Worm (Caenorhabditis elegans) whole organism, L2 larva: ENCODE measurements around the gene F26F12.8.
A peak's percentile ranks its signal among the peaks of the same experiment; 100 is the strongest.

Experiments
- aly-2 ChIP-seq: fragments of 150-350 bp; optimal IDR thresholded peaks from 2 replicates; lab custom pipeline; 2014; ENCODE audit warnings: missing biosample characterization, missing genetic modification characterization
- ama-1 ChIP-seq: fragments of 150-350 bp; optimal IDR thresholded peaks from 2 replicates; lab custom pipeline; 2018; ENCODE audit warnings: inconsistent platforms
- ceh-82 ChIP-seq: fragments of 150-350 bp; optimal IDR thresholded peaks from 2 replicates; lab custom pipeline; 2014; ENCODE audit warnings: missing biosample characterization, missing genetic modification characterization
- elt-3 ChIP-seq: sonication (generic microtip); optimal IDR thresholded peaks from 2 replicates; lab custom pipeline; 2017; ENCODE audit warnings: missing biosample characterization, missing genetic modification characterization
- fos-1 ChIP-seq: fragments of 150-350 bp; optimal IDR thresholded peaks from 2 replicates; lab custom pipeline; 2014; ENCODE audit warnings: missing biosample characterization, missing genetic modification characterization
- lin-39 ChIP-seq: fragments of 150-350 bp; optimal IDR thresholded peaks from 2 replicates; lab custom pipeline; 2014; ENCODE audit warnings: missing biosample characterization, missing genetic modification reagents, missing genetic modification characterization
- nhr-12 ChIP-seq: fragments of 150-350 bp; optimal IDR thresholded peaks from 2 replicates; lab custom pipeline; 2014; ENCODE audit warnings: missing biosample characterization, missing genetic modification characterization
- nhr-129 ChIP-seq: fragments of 150-350 bp; optimal IDR thresholded peaks from 2 replicates; lab custom pipeline; 2014; ENCODE audit warnings: missing biosample characterization, missing genetic modification characterization
- nhr-25 ChIP-seq: fragments of 150-350 bp; sonication (generic microtip); optimal IDR thresholded peaks from 3 replicates; lab custom pipeline; 2014; ENCODE audit warnings: missing biosample characterization, missing genetic modification characterization
- nhr-6 ChIP-seq: fragments of 150-350 bp; optimal IDR thresholded peaks from 2 replicates; lab custom pipeline; 2014; ENCODE audit warnings: missing biosample characterization, missing genetic modification characterization
- nhr-77 ChIP-seq: fragments of 150-350 bp; optimal IDR thresholded peaks from 2 replicates; lab custom pipeline; 2014; ENCODE audit warnings: missing biosample characterization, missing genetic modification characterization
- zag-1 ChIP-seq: fragments of 150-350 bp; optimal IDR thresholded peaks from 2 replicates; lab custom pipeline; 2014; ENCODE audit warnings: missing biosample characterization, missing genetic modification characterization

DNA sequence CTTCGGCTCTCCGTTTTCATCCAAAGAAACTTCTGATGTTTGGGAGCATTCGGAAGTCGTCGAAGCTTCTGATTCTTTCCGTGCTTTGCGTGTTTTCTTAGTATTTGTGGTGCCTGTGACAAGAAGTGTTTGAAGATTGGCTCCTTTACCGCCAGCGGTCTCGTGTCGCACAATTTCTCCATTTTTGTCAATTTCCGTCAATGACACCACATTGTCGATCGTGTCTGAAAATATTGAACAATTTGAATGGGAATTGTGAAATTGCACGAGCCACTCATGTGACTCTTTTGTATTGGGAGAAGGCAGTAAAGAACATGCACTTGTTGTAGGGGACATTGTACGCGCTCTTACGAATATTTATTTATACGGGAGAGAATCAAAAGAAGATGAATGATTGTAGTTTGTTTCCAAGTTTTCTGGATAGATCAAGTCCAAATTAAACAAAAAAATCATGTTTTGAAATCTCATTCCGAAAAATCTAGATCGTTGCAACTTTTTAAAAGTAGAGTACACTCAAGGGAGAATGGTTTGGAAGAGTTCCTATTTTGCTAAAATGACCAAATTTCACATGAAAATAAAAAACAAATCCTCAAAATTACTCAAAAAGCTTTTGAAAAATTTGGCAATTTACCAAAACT, 19.7 kb downstream of the F26F12.8 start:
- no peak for TF ChIP-seq zag-1 (tag; lab: Kevin White, UChicago)
- no peak for TF ChIP-seq nhr-77 (tag; lab: Kevin White, UChicago)
- TF ChIP-seq lin-39 (tag; lab: Kevin White, UChicago), result no peak
- peak; percentile 17 for TF ChIP-seq nhr-129 (tag; lab: Kevin White, UChicago)
- no peak for TF ChIP-seq aly-2 (tag; lab: Kevin White, UChicago)
- no peak for TF ChIP-seq ceh-82 (tag; lab: Kevin White, UChicago)
- TF ChIP-seq nhr-6 (tag; lab: Kevin White, UChicago), result no peak
- no peak for TF ChIP-seq elt-3 (tag; lab: Kevin White, UChicago)
- no peak for TF ChIP-seq fos-1 (tag; lab: Kevin White, UChicago)
- no peak for TF ChIP-seq nhr-25 (tag; lab: Kevin White, UChicago)
- no peak for TF ChIP-seq nhr-12 (tag; lab: Kevin White, UChicago)
- peak; percentile 89 for TF ChIP-seq ama-1 (lab: Kevin White, UChicago)
